Worm (Caenorhabditis elegans) whole organism, L1 larva: Measurements from ENCODE around the gene ZC155.4.

Source experiments
- C04F5.9 ChIP-seq: sonication (generic microtip); optimal IDR thresholded peaks from 2 replicates; lab custom pipeline; 2016; ENCODE audit warnings: missing genetic modification characterization, missing compliant biosample characterization
- C16A3.4 ChIP-seq: fragments of 150-350 bp; optimal IDR thresholded peaks from 2 replicates; lab custom pipeline; 2014; ENCODE audit warnings: missing biosample characterization, missing genetic modification characterization
- F16B12.6 ChIP-seq: fragments of 150-350 bp; optimal IDR thresholded peaks from 2 replicates; lab custom pipeline; 2014; ENCODE audit warnings: missing biosample characterization, missing genetic modification characterization
- alr-1 ChIP-seq: fragments of 200-800 bp; sonication (Bioruptor generic); optimal IDR thresholded peaks from 2 replicates; lab custom pipeline; 2018; ENCODE audit warnings: borderline replicate concordance, mild to moderate bottlenecking, missing genetic modification characterization, missing compliant biosample characterization
- ama-1 ChIP-seq: fragments of 150-350 bp; optimal IDR thresholded peaks from 2 replicates; lab custom pipeline; 2014
- blmp-1 ChIP-seq: fragments of 150-350 bp; optimal IDR thresholded peaks from 2 replicates; lab custom pipeline; 2014; ENCODE audit warnings: missing biosample characterization, missing genetic modification characterization
- ceh-8 ChIP-seq: fragments of 200-800 bp; sonication (Bioruptor generic); optimal IDR thresholded peaks from 2 replicates; lab custom pipeline; 2018; ENCODE audit warnings: mild to moderate bottlenecking, missing genetic modification characterization, moderate library complexity, missing compliant biosample characterization
- ceh-82 ChIP-seq, 3 experiments: fragments of 150-350 bp in 1 of 3; sonication (generic microtip) in 2 of 3; optimal IDR thresholded peaks; 2 replicates each; lab custom pipeline; 2014 to 2017; ENCODE audit warnings: missing biosample characterization in 3 of 3, missing genetic modification characterization in 3 of 3
- ceh-88 ChIP-seq: fragments of 200-800 bp; sonication (Bioruptor generic); IDR thresholded peaks from 2 replicates; pipeline ENCODE4 v1.3.6; 2022; ENCODE audit warnings: missing genetic modification characterization, missing compliant biosample characterization
- ceh-90 ChIP-seq: sonication (generic microtip); optimal IDR thresholded peaks from 2 replicates; lab custom pipeline; 2016; ENCODE audit warnings: missing genetic modification characterization, missing compliant biosample characterization
- ces-1 ChIP-seq: fragments of 150-350 bp; optimal IDR thresholded peaks from 2 replicates; lab custom pipeline; 2014; ENCODE audit warnings: missing biosample characterization, missing genetic modification reagents, missing genetic modification characterization
- dpl-1 ChIP-seq, 3 experiments: fragments of 150-350 bp in 2 of 3; sonication (generic microtip) in 1 of 3; optimal IDR thresholded peaks; 2 replicates each; lab custom pipeline; 2014 to 2017; ENCODE audit warnings: missing biosample characterization in 3 of 3, missing genetic modification characterization in 3 of 3, missing genetic modification reagents in 3 of 3
- dsc-1 ChIP-seq: sonication (generic microtip); optimal IDR thresholded peaks from 2 replicates; lab custom pipeline; 2016; ENCODE audit warnings: mild to moderate bottlenecking, missing genetic modification characterization, missing compliant biosample characterization
- efl-3 ChIP-seq: fragments of 200-800 bp; sonication (Bioruptor generic); optimal IDR thresholded peaks from 2 replicates; lab custom pipeline; 2018; ENCODE audit warnings: mild to moderate bottlenecking, missing genetic modification characterization, missing compliant biosample characterization
- egl-27 ChIP-seq, 2 experiments: fragments of 150-350 bp in 1 of 2; sonication (generic microtip); optimal IDR thresholded peaks; 3 replicates each; lab custom pipeline; 2017 to 2018; ENCODE audit warnings: missing biosample characterization in 2 of 2, missing genetic modification characterization in 2 of 2, missing genetic modification reagents in 2 of 2
- elt-3 ChIP-seq, 6 experiments: fragments of 150-350 bp in 1 of 6; sonication (generic microtip); optimal IDR thresholded peaks; 2 replicates each; lab custom pipeline; 2017 to 2018; ENCODE audit warnings: missing biosample characterization in 6 of 6, missing genetic modification characterization in 6 of 6, inconsistent platforms in 1 of 6
- fkh-10 ChIP-seq: sonication (generic microtip); optimal IDR thresholded peaks from 2 replicates; lab custom pipeline; 2017; ENCODE audit warnings: missing biosample characterization, missing genetic modification reagents, missing genetic modification characterization
- fkh-4 ChIP-seq: sonication (generic microtip); optimal IDR thresholded peaks from 2 replicates; lab custom pipeline; 2016; ENCODE audit warnings: missing compliant biosample characterization, missing genetic modification characterization, borderline replicate concordance
- grh-1 ChIP-seq: fragments of 200-800 bp; sonication (Bioruptor generic); IDR thresholded peaks from 2 replicates; pipeline ENCODE4 v1.3.6; 2022; ENCODE audit warnings: missing genetic modification reagents, missing genetic modification characterization, missing compliant biosample characterization
- irx-1 ChIP-seq: sonication (generic microtip); optimal IDR thresholded peaks from 2 replicates; lab custom pipeline; 2016; ENCODE audit warnings: missing genetic modification characterization, missing compliant biosample characterization
- lin-14 ChIP-seq: fragments of 200-800 bp; sonication (Bioruptor generic); optimal IDR thresholded peaks from 2 replicates; lab custom pipeline; 2018; ENCODE audit warnings: mild to moderate bottlenecking, missing genetic modification characterization, moderate library complexity, missing compliant biosample characterization
- lin-15B ChIP-seq: fragments of 150-350 bp; sonication (generic microtip); optimal IDR thresholded peaks from 3 replicates; lab custom pipeline; 2014; ENCODE audit warnings: missing biosample characterization, missing genetic modification characterization
- lir-3 ChIP-seq: sonication (generic microtip); optimal IDR thresholded peaks from 2 replicates; lab custom pipeline; 2016; ENCODE audit warnings: mild to moderate bottlenecking, missing genetic modification characterization, moderate library complexity, missing compliant biosample characterization; ENCODE audit not compliant: poor library complexity
- lsy-2 ChIP-seq, 2 experiments: fragments of 150-350 bp; optimal IDR thresholded peaks; 2 replicates each; lab custom pipeline; 2014; ENCODE audit warnings: missing biosample characterization in 2 of 2, missing genetic modification characterization in 2 of 2
- mab-9 ChIP-seq: fragments of 200-800 bp; sonication (Bioruptor generic); IDR thresholded peaks from 2 replicates; pipeline ENCODE4 v1.3.6; 2022; ENCODE audit warnings: missing genetic modification reagents, missing genetic modification characterization, missing compliant biosample characterization
- mdl-1 ChIP-seq, 2 experiments: fragments of 150-350 bp; optimal IDR thresholded peaks; 2 replicates each; lab custom pipeline; 2014 to 2017; ENCODE audit warnings: missing biosample characterization in 2 of 2, missing genetic modification characterization in 2 of 2, inconsistent platforms in 1 of 2
- nhr-11 ChIP-seq: fragments of 150-350 bp; optimal IDR thresholded peaks from 2 replicates; lab custom pipeline; 2014; ENCODE audit warnings: missing biosample characterization, missing genetic modification characterization
- nhr-12 ChIP-seq: sonication (generic microtip); optimal IDR thresholded peaks from 2 replicates; lab custom pipeline; 2017; ENCODE audit warnings: missing biosample characterization, missing genetic modification characterization
- nhr-20 ChIP-seq: sonication (generic microtip); optimal IDR thresholded peaks from 2 replicates; lab custom pipeline; 2016; ENCODE audit warnings: mild to moderate bottlenecking, missing genetic modification characterization, missing compliant biosample characterization
- nhr-237 ChIP-seq: fragments of 150-350 bp; optimal IDR thresholded peaks from 2 replicates; lab custom pipeline; 2014; ENCODE audit warnings: missing biosample characterization, missing genetic modification characterization
- nhr-28 ChIP-seq: fragments of 150-350 bp; optimal IDR thresholded peaks from 2 replicates; lab custom pipeline; 2014; ENCODE audit warnings: missing biosample characterization, missing genetic modification characterization
- nhr-47 ChIP-seq: sonication (generic microtip); optimal IDR thresholded peaks from 2 replicates; lab custom pipeline; 2016; ENCODE audit warnings: mild to moderate bottlenecking, missing genetic modification characterization, moderate library complexity, missing compliant biosample characterization
- nhr-77 ChIP-seq: fragments of 150-350 bp; optimal IDR thresholded peaks from 2 replicates; lab custom pipeline; 2014; ENCODE audit warnings: missing biosample characterization, missing genetic modification characterization
- nhr-85 ChIP-seq: sonication (generic microtip); peaks from one replicate; lab custom pipeline; 2016; ENCODE audit warnings: missing genetic modification characterization, inconsistent platforms, missing compliant biosample characterization
- nhr-90 ChIP-seq: sonication (generic microtip); optimal IDR thresholded peaks from 2 replicates; lab custom pipeline; 2016; ENCODE audit warnings: mild to moderate bottlenecking, missing genetic modification characterization, missing compliant biosample characterization; ENCODE audit not compliant: poor library complexity
- pag-3 ChIP-seq: sonication (generic microtip); optimal IDR thresholded peaks from 2 replicates; lab custom pipeline; 2017; ENCODE audit warnings: missing genetic modification characterization, mild to moderate bottlenecking, missing compliant biosample characterization, antibody characterized with exemption, borderline replicate concordance; ENCODE audit not compliant: insufficient read depth
- pax-3 ChIP-seq: fragments of 200-800 bp; sonication (Bioruptor generic); optimal IDR thresholded peaks from 2 replicates; lab custom pipeline; 2018; ENCODE audit warnings: mild to moderate bottlenecking, missing genetic modification characterization, moderate library complexity, missing compliant biosample characterization
- skn-1 ChIP-seq: fragments of 150-350 bp; optimal IDR thresholded peaks from 2 replicates; lab custom pipeline; 2014; ENCODE audit warnings: missing biosample characterization, missing genetic modification characterization
- snpc-4 ChIP-seq: fragments of 150-350 bp; optimal IDR thresholded peaks from 2 replicates; lab custom pipeline; 2014; ENCODE audit warnings: missing biosample characterization, missing genetic modification characterization
- snu-23 ChIP-seq: sonication (generic microtip); optimal IDR thresholded peaks from 2 replicates; lab custom pipeline; 2016; ENCODE audit warnings: missing genetic modification characterization, missing compliant biosample characterization
- sptf-1 ChIP-seq: fragments of 150-350 bp; optimal IDR thresholded peaks from 2 replicates; lab custom pipeline; 2014; ENCODE audit warnings: missing biosample characterization, missing genetic modification characterization
- sup-37 ChIP-seq: fragments of 200-800 bp; sonication (Bioruptor generic); optimal IDR thresholded peaks from 2 replicates; lab custom pipeline; 2018; ENCODE audit warnings: mild to moderate bottlenecking, missing genetic modification characterization, missing compliant biosample characterization
- swsn-7 ChIP-seq: sonication (generic microtip); optimal IDR thresholded peaks from 2 replicates; lab custom pipeline; 2016; ENCODE audit warnings: missing genetic modification characterization, missing compliant biosample characterization
- tbx-2 ChIP-seq: sonication (generic microtip); optimal IDR thresholded peaks from 2 replicates; lab custom pipeline; 2016; ENCODE audit warnings: missing genetic modification characterization, missing compliant biosample characterization
- tlp-1 ChIP-seq: fragments of 150-350 bp; optimal IDR thresholded peaks from 2 replicates; lab custom pipeline; 2014; ENCODE audit warnings: missing biosample characterization, missing genetic modification characterization
- unc-62 ChIP-seq: fragments of 150-350 bp; optimal IDR thresholded peaks from 2 replicates; lab custom pipeline; 2014; ENCODE audit warnings: missing biosample characterization, missing genetic modification reagents, missing genetic modification characterization
- unc-86 ChIP-seq: sonication (generic microtip); optimal IDR thresholded peaks from 2 replicates; lab custom pipeline; 2016; ENCODE audit warnings: missing genetic modification characterization, missing compliant biosample characterization
- unc-98 ChIP-seq: fragments of 200-800 bp; sonication (Bioruptor generic); IDR thresholded peaks from 2 replicates; pipeline ENCODE4 v1.3.6; 2022; ENCODE audit warnings: missing genetic modification characterization, missing compliant biosample characterization
- vab-15 ChIP-seq: sonication (generic microtip); optimal IDR thresholded peaks from 2 replicates; lab custom pipeline; 2017; ENCODE audit warnings: missing genotype, mild to moderate bottlenecking, missing genetic modification characterization, missing compliant biosample characterization
- xbp-1 ChIP-seq: sonication (generic microtip); optimal IDR thresholded peaks from 2 replicates; lab custom pipeline; 2016; ENCODE audit warnings: missing genetic modification characterization, missing compliant biosample characterization
- zip-4 ChIP-seq: fragments of 200-800 bp; sonication (Bioruptor generic); optimal IDR thresholded peaks from 2 replicates; lab custom pipeline; 2018; ENCODE audit warnings: mild to moderate bottlenecking, missing genetic modification characterization, moderate library complexity, missing compliant biosample characterization
- ztf-4 ChIP-seq: fragments of 150-350 bp; optimal IDR thresholded peaks from 2 replicates; lab custom pipeline; 2014; ENCODE audit warnings: missing biosample characterization, missing genetic modification characterization

ZC155.4 gene

ce11 chrIII:5190671-5191174, 24.6 kb downstream of the ZC155.4 start, which contains the start of gene hira-1 (continued):
- TF ChIP-seq tlp-1: no peak
- TF ChIP-seq grh-1: no peak
- no peak for TF ChIP-seq nhr-12 (tag; lab: Kevin White, UChicago)
- no peak for TF ChIP-seq sptf-1
- TF ChIP-seq unc-98 (GFP tag; lab: Robert Waterston, UW): no peak
- peak; percentile 62 to 82 (median 63) for TF ChIP-seq dpl-1 (GFP tag; optimal IDR thresholded peaks at IDR 0.05; lab: Kevin White, UChicago)
- no peak for TF ChIP-seq nhr-20 (tag; lab: Kevin White, UChicago)
- TF ChIP-seq nhr-90: no peak
- TF ChIP-seq unc-86: no peak
- no peak for TF ChIP-seq xbp-1
- no peak for TF ChIP-seq fkh-10 (GFP tag; lab: Kevin White, UChicago)
- TF ChIP-seq F16B12.6 (tag; lab: Kevin White, UChicago): no peak
- TF ChIP-seq ceh-8 (GFP tag; lab: Kevin White, UChicago): no peak
- TF ChIP-seq pax-3 (tag; lab: Kevin White, UChicago): no peak
- no peak for TF ChIP-seq efl-3 (GFP tag; lab: Kevin White, UChicago)
- no peak for TF ChIP-seq ztf-4 (tag; lab: Kevin White, UChicago)
- TF ChIP-seq lin-14 (GFP tag; lab: Kevin White, UChicago): peak; percentile 21
- no peak for TF ChIP-seq C04F5.9
- no peak for TF ChIP-seq nhr-47 (tag; lab: Kevin White, UChicago)
- no peak for TF ChIP-seq nhr-11 (tag; lab: Kevin White, UChicago)
- TF ChIP-seq skn-1 (tag; lab: Kevin White, UChicago): no peak
- TF ChIP-seq egl-27 (tag; optimal IDR thresholded peaks at IDR 0.05; lab: Kevin White, UChicago): no peak
- TF ChIP-seq ama-1 (lab: Kevin White, UChicago): no peak
- TF ChIP-seq lir-3 (tag; lab: Kevin White, UChicago): no peak
- TF ChIP-seq ces-1 (GFP tag; lab: Kevin White, UChicago): no peak
- no peak for TF ChIP-seq snpc-4 (tag; lab: Kevin White, UChicago)
- TF ChIP-seq mdl-1 (tag; optimal IDR thresholded peaks at IDR 0.05; lab: Kevin White, UChicago): no peak
- TF ChIP-seq ceh-88 (GFP tag; lab: Robert Waterston, UW): no peak
- no peak for TF ChIP-seq nhr-77 (tag; lab: Kevin White, UChicago)
- TF ChIP-seq snu-23 (GFP tag; lab: Kevin White, UChicago): peak; percentile 16
- no peak for TF ChIP-seq irx-1 (tag; lab: Kevin White, UChicago)
- TF ChIP-seq mab-9 (GFP tag; lab: Robert Waterston, UW): no peak
- TF ChIP-seq nhr-28 (tag; lab: Kevin White, UChicago): no peak
- TF ChIP-seq ceh-90: no peak
- TF ChIP-seq swsn-7 (tag; lab: Kevin White, UChicago): no peak
- TF ChIP-seq elt-3 (tag; optimal IDR thresholded peaks at IDR 0.05; lab: Kevin White, UChicago): no peak
- TF ChIP-seq nhr-237 (tag; lab: Kevin White, UChicago): no peak
- peak; percentile 43 for TF ChIP-seq blmp-1 (tag; lab: Kevin White, UChicago)
- no peak for TF ChIP-seq ceh-82 (tag; optimal IDR thresholded peaks at IDR 0.05; lab: Kevin White, UChicago)
- peak; percentile 31 to 71 for TF ChIP-seq lsy-2 (tag; optimal IDR thresholded peaks at IDR 0.05; lab: Kevin White, UChicago)
- no peak for TF ChIP-seq dsc-1 (tag; lab: Kevin White, UChicago)
- no peak for TF ChIP-seq zip-4 (GFP tag; lab: Kevin White, UChicago)
- peak; percentile 12 for TF ChIP-seq vab-15

ce11 chrIII:5190179-5190578, 25.1 kb downstream of the ZC155.4 start:
- TF ChIP-seq unc-62 (GFP tag; lab: Kevin White, UChicago): no peak
- peak; percentile 39 for TF ChIP-seq tbx-2
- TF ChIP-seq unc-86: no peak
- TF ChIP-seq nhr-85 (tag; lab: Kevin White, UChicago): peak; percentile 79
- no peak for TF ChIP-seq C16A3.4
- peak; percentile 64 for TF ChIP-seq nhr-47 (tag; lab: Kevin White, UChicago)
- no peak for TF ChIP-seq snpc-4 (tag; lab: Kevin White, UChicago)
- TF ChIP-seq pag-3 (tag; lab: Kevin White, UChicago): no peak
- peak; percentile 50 for TF ChIP-seq xbp-1
- no peak for TF ChIP-seq lin-14 (GFP tag; lab: Kevin White, UChicago)
- TF ChIP-seq ama-1 (lab: Kevin White, UChicago): no peak
- no peak for TF ChIP-seq zip-4 (GFP tag; lab: Kevin White, UChicago)
- peak; percentile 56 for TF ChIP-seq fkh-4 (tag; lab: Kevin White, UChicago)
- TF ChIP-seq alr-1 (tag; lab: Kevin White, UChicago): no peak
- TF ChIP-seq sup-37 (GFP tag; lab: Kevin White, UChicago): no peak
- TF ChIP-seq lin-15B: no peak
- no peak for TF ChIP-seq unc-98 (GFP tag; lab: Robert Waterston, UW)
- peak; percentile 7 for TF ChIP-seq C04F5.9
